Worm (Caenorhabditis elegans) whole organism, early embryonic: ENCODE results near the gene fkh-7.

ENCODE experiments used
- B0310.2 ChIP-seq: sonication (generic microtip); optimal IDR thresholded peaks from 2 replicates; lab custom pipeline; 2016; ENCODE audit warnings: mild to moderate bottlenecking, missing genetic modification characterization, missing compliant biosample characterization
- F13C5.2 ChIP-seq: sonication (generic microtip); optimal IDR thresholded peaks from 2 replicates; lab custom pipeline; 2017; ENCODE audit warnings: mild to moderate bottlenecking, missing genetic modification characterization, inconsistent platforms, missing compliant biosample characterization
- aly-1 ChIP-seq: sonication (generic microtip); optimal IDR thresholded peaks from 2 replicates; lab custom pipeline; 2016; ENCODE audit warnings: missing genetic modification characterization, missing compliant biosample characterization
- ama-1 ChIP-seq: fragments of 150-350 bp; optimal IDR thresholded peaks from 2 replicates; lab custom pipeline; 2014
- ceh-13 ChIP-seq: fragments of 200-800 bp; sonication (Bioruptor generic); optimal IDR thresholded peaks from 2 replicates; lab custom pipeline; 2018; ENCODE audit warnings: mild to moderate bottlenecking, missing genetic modification characterization, missing compliant biosample characterization
- ceh-36 ChIP-seq: sonication (generic microtip); optimal IDR thresholded peaks from 2 replicates; lab custom pipeline; 2016; ENCODE audit warnings: missing genetic modification characterization, inconsistent platforms, missing compliant biosample characterization
- ets-7 ChIP-seq: sonication (generic microtip); optimal IDR thresholded peaks from 2 replicates; lab custom pipeline; 2016; ENCODE audit warnings: missing genotype, missing genetic modification characterization, missing compliant biosample characterization
- flt-1 ChIP-seq: fragments of 200-800 bp; sonication (Bioruptor generic); IDR thresholded peaks from 2 replicates; pipeline ENCODE4 v1.3.6; 2022; ENCODE audit warnings: missing genetic modification characterization, missing compliant biosample characterization
- hmbx-1 ChIP-seq: sonication (generic microtip); optimal IDR thresholded peaks from 2 replicates; lab custom pipeline; 2016; ENCODE audit warnings: mild to moderate bottlenecking, missing genetic modification characterization, missing compliant biosample characterization
- hmg-4 ChIP-seq: fragments of 200-800 bp; sonication (Bioruptor generic); optimal IDR thresholded peaks from 2 replicates; lab custom pipeline; 2018; ENCODE audit warnings: mild to moderate bottlenecking, missing genetic modification characterization, missing compliant biosample characterization
- hnd-1 ChIP-seq: sonication (generic microtip); optimal IDR thresholded peaks from 2 replicates; lab custom pipeline; 2016; ENCODE audit warnings: missing genetic modification characterization, missing compliant biosample characterization
- pes-1 ChIP-seq: fragments of 200-800 bp; sonication (Bioruptor generic); IDR thresholded peaks from 2 replicates; pipeline ENCODE4 v1.3.6; 2022; ENCODE audit warnings: missing genetic modification reagents, missing genetic modification characterization, missing compliant biosample characterization
- scrt-1 ChIP-seq: fragments of 200-800 bp; sonication (Bioruptor generic); IDR thresholded peaks from 2 replicates; pipeline ENCODE4 v1.3.6; 2022; ENCODE audit warnings: missing genetic modification characterization, missing compliant biosample characterization
- sea-1 ChIP-seq: fragments of 200-800 bp; sonication (Bioruptor generic); conservative IDR thresholded peaks from 2 replicates; pipeline ENCODE4 v1.3.6; 2022; ENCODE audit warnings: missing genetic modification characterization, missing compliant biosample characterization
- tbx-11 ChIP-seq: fragments of 200-800 bp; sonication (Bioruptor generic); IDR thresholded peaks from 2 replicates; pipeline ENCODE4 v1.3.6; 2022; ENCODE audit warnings: missing genetic modification characterization, missing compliant biosample characterization
- tbx-37 ChIP-seq: fragments of 200-800 bp; sonication (Bioruptor generic); conservative IDR thresholded peaks from 2 replicates; pipeline ENCODE4 v1.3.6; 2022; ENCODE audit warnings: missing genetic modification reagents, missing genetic modification characterization, missing compliant biosample characterization
- tra-4 ChIP-seq: sonication (generic microtip); optimal IDR thresholded peaks from 2 replicates; lab custom pipeline; 2017; ENCODE audit warnings: missing genetic modification characterization, missing compliant biosample characterization

The fkh-7 gene

ce11 chrIV:5550676-5551184, 33.8 kb upstream of the fkh-7 start, which contains the start of gene ari-2:
Gene ari-2 (plus strand): TSS chrIV:5551134.
- TF ChIP-seq F13C5.2 (tag; lab: Kevin White, UChicago) (no peak), tbx-37 (no peak), hnd-1 (tag; lab: Kevin White, UChicago) (no peak)

ce11 chrIV:5554168-5554567, 30.3 kb upstream of the fkh-7 start:
- no peak for TF ChIP-seq B0310.2 (tag; lab: Kevin White, UChicago)
- no peak for TF ChIP-seq hnd-1 (tag; lab: Kevin White, UChicago)
- no peak for TF ChIP-seq tra-4 (tag; lab: Kevin White, UChicago)
- TF ChIP-seq hmbx-1 (tag; lab: Kevin White, UChicago) = no peak
- no peak for TF ChIP-seq pes-1 (GFP tag; lab: Robert Waterston, UW)
- TF ChIP-seq ceh-36 (tag; lab: Kevin White, UChicago) = no peak
- no peak for TF ChIP-seq flt-1 (GFP tag; lab: Robert Waterston, UW)
- TF ChIP-seq scrt-1 (GFP tag; lab: Robert Waterston, UW) = no peak
- no peak for TF ChIP-seq ama-1 (lab: Kevin White, UChicago)
- no peak for TF ChIP-seq hmg-4 (GFP tag; lab: Kevin White, UChicago)
- no peak for TF ChIP-seq ets-7 (tag; lab: Kevin White, UChicago)
- TF ChIP-seq aly-1 (tag; lab: Kevin White, UChicago) = no peak
- TF ChIP-seq ceh-13 (GFP tag; lab: Kevin White, UChicago) = no peak
- no peak for TF ChIP-seq sea-1 (GFP tag; lab: Robert Waterston, UW)
- TF ChIP-seq tbx-37 = no peak
- no peak for TF ChIP-seq F13C5.2 (tag; lab: Kevin White, UChicago)
- no peak for TF ChIP-seq tbx-11 (GFP tag; lab: Robert Waterston, UW)

- TF ChIP-seq tbx-37 = no peak
- no peak for TF ChIP-seq pes-1 (GFP tag; lab: Robert Waterston, UW)
- TF ChIP-seq hmbx-1 (tag; lab: Kevin White, UChicago) = no peak
- no peak for TF ChIP-seq hmg-4 (GFP tag; lab: Kevin White, UChicago)
- TF ChIP-seq B0310.2 (tag; lab: Kevin White, UChicago) = no peak
- TF ChIP-seq ama-1 (lab: Kevin White, UChicago) = no peak
- TF ChIP-seq hnd-1 (tag; lab: Kevin White, UChicago) = no peak
- no peak for TF ChIP-seq ets-7 (tag; lab: Kevin White, UChicago)
- no peak for TF ChIP-seq ceh-36 (tag; lab: Kevin White, UChicago)
Measured at ce11 chrIV:5561059-5561458, 23.4 kb upstream of the fkh-7 start.

- no peak for TF ChIP-seq aly-1 (tag; lab: Kevin White, UChicago)
- no peak for TF ChIP-seq tra-4 (tag; lab: Kevin White, UChicago)
- TF ChIP-seq ceh-36 (tag; lab: Kevin White, UChicago) = no peak
- no peak for TF ChIP-seq flt-1 (GFP tag; lab: Robert Waterston, UW)
- no peak for TF ChIP-seq ama-1 (lab: Kevin White, UChicago)
- no peak for TF ChIP-seq sea-1 (GFP tag; lab: Robert Waterston, UW)
- no peak for TF ChIP-seq ets-7 (tag; lab: Kevin White, UChicago)
- no peak for TF ChIP-seq hmbx-1 (tag; lab: Kevin White, UChicago)
- no peak for TF ChIP-seq tbx-37
- no peak for TF ChIP-seq hmg-4 (GFP tag; lab: Kevin White, UChicago)
- no peak for TF ChIP-seq pes-1 (GFP tag; lab: Robert Waterston, UW)
- TF ChIP-seq tbx-11 (GFP tag; lab: Robert Waterston, UW) = no peak
- TF ChIP-seq hnd-1 (tag; lab: Kevin White, UChicago) = no peak
- no peak for TF ChIP-seq scrt-1 (GFP tag; lab: Robert Waterston, UW)
- no peak for TF ChIP-seq F13C5.2 (tag; lab: Kevin White, UChicago)
- TF ChIP-seq B0310.2 (tag; lab: Kevin White, UChicago) = no peak
- no peak for TF ChIP-seq ceh-13 (GFP tag; lab: Kevin White, UChicago)
Measured at ce11 chrIV:5561497-5562155, 22.9 kb upstream of the fkh-7 start.

- no peak for TF ChIP-seq hnd-1 (tag; lab: Kevin White, UChicago)
- TF ChIP-seq tbx-37 = no peak
- TF ChIP-seq pes-1 (GFP tag; lab: Robert Waterston, UW) = no peak
- TF ChIP-seq hmg-4 (GFP tag; lab: Kevin White, UChicago) = no peak
- no peak for TF ChIP-seq B0310.2 (tag; lab: Kevin White, UChicago)
- TF ChIP-seq scrt-1 (GFP tag; lab: Robert Waterston, UW) = no peak
- no peak for TF ChIP-seq tbx-11 (GFP tag; lab: Robert Waterston, UW)
- TF ChIP-seq flt-1 (GFP tag; lab: Robert Waterston, UW) = no peak
- no peak for TF ChIP-seq ama-1 (lab: Kevin White, UChicago)
Measured at ce11 chrIV:5563280-5563679, 21.2 kb upstream of the fkh-7 start.

- TF ChIP-seq ceh-13 (GFP tag; lab: Kevin White, UChicago) (no peak), scrt-1 (GFP tag; lab: Robert Waterston, UW) (no peak)
Measured at ce11 chrIV:5564293-5564692, 20.2 kb upstream of the fkh-7 start.

ce11 chrIV:5565105-5565504, 19.4 kb upstream of the fkh-7 start:
- no peak for TF ChIP-seq hnd-1 (tag; lab: Kevin White, UChicago)
- no peak for TF ChIP-seq hmg-4 (GFP tag; lab: Kevin White, UChicago)
- no peak for TF ChIP-seq scrt-1 (GFP tag; lab: Robert Waterston, UW)
- no peak for TF ChIP-seq B0310.2 (tag; lab: Kevin White, UChicago)
- TF ChIP-seq sea-1 (GFP tag; lab: Robert Waterston, UW) = no peak
- TF ChIP-seq ceh-36 (tag; lab: Kevin White, UChicago) = no peak
- no peak for TF ChIP-seq tbx-37
- TF ChIP-seq tra-4 (tag; lab: Kevin White, UChicago) = no peak
- no peak for TF ChIP-seq tbx-11 (GFP tag; lab: Robert Waterston, UW)
